Fruit fly (Drosophila melanogaster) whole organism, pupa: ENCODE measurements around the gene Rab1.

Source experiments
- CG15710 ChIP-seq: fragments of 200-800 bp; sonication (Bioruptor generic); optimal IDR thresholded peaks from 2 replicates; lab custom pipeline; 2018; ENCODE audit warnings: missing biosample characterization, mild to moderate bottlenecking, missing genetic modification characterization, moderate library complexity
- CG4496 ChIP-seq: fragments of 200-800 bp; sonication (Bioruptor generic); IDR thresholded peaks from 3 replicates; pipeline ENCODE4 v1.3.6; 2022; ENCODE audit warnings: missing biosample characterization, missing genetic modification characterization
- Pif1A ChIP-seq: fragments of 200-800 bp; sonication (Bioruptor generic); optimal IDR thresholded peaks from 3 replicates; lab custom pipeline; 2016; ENCODE audit warnings: missing biosample characterization, missing genetic modification characterization
- Pif1B ChIP-seq: fragments of 200-800 bp; sonication (Bioruptor generic); optimal IDR thresholded peaks from 3 replicates; lab custom pipeline; 2016; ENCODE audit warnings: missing biosample characterization, missing genetic modification characterization
- Snoo ChIP-seq: fragments of 200-800 bp; sonication (Bioruptor generic); optimal IDR thresholded peaks from 3 replicates; lab custom pipeline; 2017; ENCODE audit warnings: missing biosample characterization, mild to moderate bottlenecking, missing genetic modification characterization, inconsistent platforms

DNA sequence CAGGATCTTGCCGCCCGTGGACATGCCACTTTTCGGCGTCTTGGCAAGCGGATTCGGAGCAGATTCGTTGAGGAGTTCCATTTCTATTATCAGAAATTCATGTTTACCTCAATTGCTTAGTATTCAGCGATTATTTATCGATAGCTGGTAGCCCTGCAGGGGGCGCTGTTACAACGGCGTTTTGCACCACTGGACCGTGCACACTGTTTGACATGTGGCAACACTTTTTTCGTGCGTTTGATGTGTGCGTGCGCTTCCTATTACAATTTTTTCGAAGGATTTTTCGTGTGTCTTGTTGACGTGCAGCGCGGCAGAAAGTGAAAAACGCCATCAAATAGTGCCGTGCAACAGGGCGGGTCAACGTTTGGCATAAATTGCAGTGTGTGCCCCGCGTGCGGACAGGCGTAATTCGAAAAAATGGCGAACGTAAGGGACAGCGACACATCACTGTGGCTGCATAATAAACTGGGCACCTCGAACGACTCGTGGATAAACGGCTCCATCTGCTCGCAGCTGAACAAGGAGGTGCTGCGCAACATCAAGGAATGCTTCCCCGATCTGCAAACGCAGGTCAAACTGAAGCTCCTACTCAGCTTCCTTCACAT lies 45.3 kb downstream of the Rab1 start, which contains the start of the genes CG3337 and Nelf-A:
- TF ChIP-seq CG15710 (tag; lab: Kevin White, UChicago), result peak; percentile 41
- TF ChIP-seq Pif1A (GFP tag; lab: Kevin White, UChicago), result no peak
- TF ChIP-seq Pif1B (GFP tag; lab: Kevin White, UChicago), result no peak
- TF ChIP-seq Snoo, result peak; percentile 53
- peak; percentile 77 for TF ChIP-seq CG4496
